Fruit fly (Drosophila melanogaster) whole organism: ENCODE measurements around the gene Tailor.
A peak's percentile ranks its signal among the peaks of the same experiment; 100 is the strongest.

Experiments used
- CG8478 ChIP-seq: fragments of >200 bp; optimal IDR thresholded peaks from 2 replicates; lab custom pipeline; 2018; ENCODE audit warnings: inconsistent platforms
- pan ChIP-seq: fragments of >200 bp; optimal IDR thresholded peaks from 2 replicates; lab custom pipeline; 2017
- psq ChIP-seq: fragments of >200 bp; optimal IDR thresholded peaks from 2 replicates; lab custom pipeline; 2017

- TF ChIP-seq psq (lab: Kevin White, UChicago) (no peak), CG8478 (lab: Kevin White, UChicago) (no peak), pan (lab: Kevin White, UChicago) (peak; percentile 5)
Measured at dm6 chr3R:7105503-7106164, 19.8 kb upstream of the Tailor start.
